Worm (Caenorhabditis elegans): ENCODE results near the gene srx-4.

Gene srx-4

DNA sequence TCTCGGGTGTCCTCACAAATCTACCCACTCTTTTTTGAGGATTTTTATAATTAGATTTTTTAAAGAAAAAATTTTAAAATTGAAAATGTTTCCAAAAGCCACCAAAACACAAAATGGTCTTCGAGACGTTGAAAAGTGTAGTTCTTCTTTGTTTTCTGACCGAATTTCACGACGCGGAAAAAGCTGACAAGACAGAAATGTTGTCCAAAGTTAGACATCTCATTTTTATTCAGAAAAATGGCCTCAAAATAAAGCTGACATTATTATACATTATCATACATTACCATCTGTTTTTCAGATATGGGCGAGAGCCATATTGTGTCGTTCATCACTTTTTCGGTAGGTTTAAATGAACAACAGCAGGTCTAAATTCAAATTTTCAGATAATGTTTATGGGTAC is 12.9 kb downstream of the srx-4 start, which contains the start of gene srx-22:
Gene srx-22 (plus strand): TSS at position 301 of the 400 bp plus-strand sequence.
- TF ChIP-seq hmbx-1 (tag; optimal IDR thresholded peaks at IDR 0.05) (no peak), F13C5.2 (tag; optimal IDR thresholded peaks at IDR 0.05) (no peak), ama-1 (optimal IDR thresholded peaks at IDR 0.05) (no peak), sea-1 (GFP tag; conservative IDR thresholded peaks at IDR 0.05) (no peak), B0310.2 (tag; optimal IDR thresholded peaks at IDR 0.05) (no peak)

DNA sequence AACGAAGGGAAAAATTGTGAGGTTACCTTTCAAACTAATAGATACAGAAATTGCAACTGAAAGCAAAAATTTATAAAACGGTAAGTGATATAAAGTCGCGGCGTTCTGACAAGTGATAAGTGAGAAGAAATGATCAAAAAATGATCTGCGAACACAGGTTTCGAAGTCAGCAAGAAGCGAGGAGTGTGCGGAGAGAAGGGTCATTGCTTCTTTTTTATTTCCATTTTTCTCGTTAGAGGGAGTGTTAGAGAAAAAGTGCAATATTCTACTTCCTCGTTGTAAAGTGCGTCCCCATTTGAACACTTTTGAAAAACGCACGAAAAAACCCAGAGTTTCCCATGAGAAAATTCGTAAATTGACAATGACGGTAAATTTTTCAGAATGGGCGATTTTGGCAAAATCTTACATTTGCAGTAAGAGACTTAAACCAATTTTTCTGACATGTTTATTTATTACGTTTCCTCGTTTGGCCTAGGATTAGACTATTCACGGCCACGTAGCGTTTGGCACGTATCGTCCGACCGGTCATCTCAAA is 16.0 kb downstream of the srx-4 start, which contains the start of the genes fbxa-72 and srx-21:
Gene fbxa-72 (minus strand): TSS at position 204 of the 535 bp plus-strand sequence.
Gene srx-21 (plus strand): TSS at position 485 of the 535 bp plus-strand sequence.
- no peak for TF ChIP-seq hnd-1 (tag; optimal IDR thresholded peaks at IDR 0.05)
- TF ChIP-seq pes-1 (GFP tag; IDR thresholded peaks at IDR 0.05), result no peak
- no peak for TF ChIP-seq tbx-37 (GFP tag; conservative IDR thresholded peaks at IDR 0.05)
- TF ChIP-seq tra-4 (tag; optimal IDR thresholded peaks at IDR 0.05), result no peak
- TF ChIP-seq ama-1 (optimal IDR thresholded peaks at IDR 0.05), result no peak

DNA sequence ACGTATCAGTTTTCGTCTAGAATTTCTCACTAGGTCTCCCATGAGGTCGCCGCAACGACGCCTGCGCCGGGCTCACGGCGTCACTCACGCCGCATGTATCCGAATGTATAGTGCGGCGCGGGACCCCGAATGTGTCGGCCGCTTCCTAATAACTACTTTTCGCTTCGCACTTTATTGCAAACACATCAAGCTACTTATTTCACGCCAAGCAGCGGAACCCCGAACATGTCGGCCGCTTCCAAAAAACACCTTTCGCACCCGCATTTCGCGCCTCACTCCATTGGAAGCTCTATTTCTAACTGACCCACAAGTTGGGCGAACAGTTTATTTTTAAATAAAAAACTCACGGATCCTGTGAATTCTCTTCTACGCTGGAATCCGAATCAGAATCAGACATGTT is 16.5 kb downstream of the srx-4 start:
- TF ChIP-seq flt-1 (GFP tag; IDR thresholded peaks at IDR 0.05), result no peak
- TF ChIP-seq tra-4 (tag; optimal IDR thresholded peaks at IDR 0.05), result no peak
- no peak for TF ChIP-seq tbx-11 (GFP tag; IDR thresholded peaks at IDR 0.05)
- no peak for TF ChIP-seq scrt-1 (GFP tag; IDR thresholded peaks at IDR 0.05)
- TF ChIP-seq aly-1 (tag; optimal IDR thresholded peaks at IDR 0.05), result no peak
- TF ChIP-seq ama-1 (optimal IDR thresholded peaks at IDR 0.05), result no peak
- no peak for TF ChIP-seq ceh-36 (tag; optimal IDR thresholded peaks at IDR 0.05)
- TF ChIP-seq F13C5.2 (tag; optimal IDR thresholded peaks at IDR 0.05), result no peak
- TF ChIP-seq B0310.2 (tag; optimal IDR thresholded peaks at IDR 0.05), result no peak
- no peak for TF ChIP-seq ets-7 (tag; optimal IDR thresholded peaks at IDR 0.05)
- no peak for TF ChIP-seq hmbx-1 (tag; optimal IDR thresholded peaks at IDR 0.05)
- TF ChIP-seq sea-1 (GFP tag; conservative IDR thresholded peaks at IDR 0.05), result no peak
- no peak for TF ChIP-seq ceh-13 (GFP tag; optimal IDR thresholded peaks at IDR 0.05)
- TF ChIP-seq tbx-37 (GFP tag; conservative IDR thresholded peaks at IDR 0.05), result no peak
- no peak for TF ChIP-seq pes-1 (GFP tag; IDR thresholded peaks at IDR 0.05)
- no peak for TF ChIP-seq hmg-4 (GFP tag; optimal IDR thresholded peaks at IDR 0.05)
- no peak for TF ChIP-seq hnd-1 (tag; optimal IDR thresholded peaks at IDR 0.05)

DNA sequence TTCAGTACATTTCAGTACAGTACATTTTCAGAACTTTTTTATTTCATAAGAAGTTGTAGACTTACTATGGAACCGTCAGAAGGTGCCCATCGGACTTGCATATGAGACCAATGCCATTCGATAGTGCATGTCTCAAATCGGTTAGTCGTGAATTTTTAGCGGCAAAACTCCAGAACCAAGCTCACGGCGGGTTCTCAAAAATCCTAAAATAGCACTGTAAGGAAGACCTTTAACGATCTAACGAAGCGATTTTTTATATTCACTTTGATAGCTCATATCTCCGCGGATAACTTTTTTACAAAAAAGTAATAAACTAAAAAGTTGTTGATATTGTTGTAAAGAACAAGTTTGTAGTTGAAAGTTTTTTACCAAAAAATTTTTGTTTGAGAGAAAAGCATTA is 18.4 kb downstream of the srx-4 start, which contains the start of gene sru-25:
Gene sru-25 (minus strand): TSS at position 101 of the 400 bp plus-strand sequence.
- TF ChIP-seq pes-1 (GFP tag; IDR thresholded peaks at IDR 0.05) (no peak), flt-1 (GFP tag; IDR thresholded peaks at IDR 0.05) (no peak), ceh-13 (GFP tag; optimal IDR thresholded peaks at IDR 0.05) (no peak), B0310.2 (tag; optimal IDR thresholded peaks at IDR 0.05) (no peak), tra-4 (tag; optimal IDR thresholded peaks at IDR 0.05) (no peak), hmg-4 (GFP tag; optimal IDR thresholded peaks at IDR 0.05) (no peak)

DNA sequence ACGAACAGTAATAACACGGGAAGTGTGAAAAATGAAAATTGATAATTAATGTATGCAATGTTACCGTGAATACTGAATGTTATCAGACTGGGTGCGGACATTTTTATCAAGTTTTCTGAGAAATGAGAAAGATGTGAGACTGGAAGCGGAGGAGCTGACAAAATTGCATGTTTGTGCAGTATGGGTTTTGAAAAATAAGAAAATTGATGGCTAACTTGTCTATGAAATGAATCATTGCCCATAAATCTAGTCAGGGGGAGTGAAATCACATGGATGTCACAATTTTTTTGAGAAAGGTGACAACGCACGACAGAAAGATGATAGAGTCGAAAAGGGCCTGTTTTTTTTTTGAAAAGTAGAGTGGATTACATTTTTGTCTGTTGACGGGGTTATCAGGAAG is 21.2 kb downstream of the srx-4 start, which contains the start of gene sru-24:
Gene sru-24 (minus strand): TSS at position 101 of the 400 bp plus-strand sequence.
- TF ChIP-seq scrt-1 (GFP tag; IDR thresholded peaks at IDR 0.05) (no peak), tbx-11 (GFP tag; IDR thresholded peaks at IDR 0.05) (no peak), flt-1 (GFP tag; IDR thresholded peaks at IDR 0.05) (no peak), ceh-13 (GFP tag; optimal IDR thresholded peaks at IDR 0.05) (no peak), ceh-36 (tag; optimal IDR thresholded peaks at IDR 0.05) (no peak), tbx-37 (GFP tag; conservative IDR thresholded peaks at IDR 0.05) (no peak), pes-1 (GFP tag; IDR thresholded peaks at IDR 0.05) (no peak), hmg-4 (GFP tag; optimal IDR thresholded peaks at IDR 0.05) (no peak), ets-7 (tag; optimal IDR thresholded peaks at IDR 0.05) (no peak), ama-1 (optimal IDR thresholded peaks at IDR 0.05) (no peak), B0310.2 (tag; optimal IDR thresholded peaks at IDR 0.05) (no peak), sea-1 (GFP tag; conservative IDR thresholded peaks at IDR 0.05) (no peak), hmbx-1 (tag; optimal IDR thresholded peaks at IDR 0.05) (no peak), hnd-1 (tag; optimal IDR thresholded peaks at IDR 0.05) (no peak), tra-4 (tag; optimal IDR thresholded peaks at IDR 0.05) (no peak), F13C5.2 (tag; optimal IDR thresholded peaks at IDR 0.05) (no peak), aly-1 (tag; optimal IDR thresholded peaks at IDR 0.05) (no peak)

DNA sequence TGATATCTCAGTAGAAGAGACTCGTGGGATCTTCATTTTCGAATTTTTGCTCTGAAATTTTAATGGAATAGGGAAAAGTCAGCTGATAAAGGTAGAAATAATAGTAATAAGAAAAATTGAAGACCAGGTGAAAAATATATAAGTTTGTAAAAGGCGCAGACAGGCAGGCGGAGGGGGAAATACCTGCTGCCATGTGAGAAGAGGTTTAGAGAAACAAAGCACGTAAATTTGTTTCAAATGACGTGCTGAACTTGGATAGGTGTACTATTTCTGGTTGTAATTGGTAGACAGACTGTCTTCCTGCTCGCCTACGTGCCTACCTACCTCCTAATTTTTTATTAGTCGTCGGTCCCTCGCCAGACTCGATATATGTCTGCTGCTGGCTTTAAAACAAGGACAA is 25.1 kb downstream of the srx-4 start, which contains the start of gene nhr-180:
Gene nhr-180 (minus strand): TSS at position 52 of the 400 bp plus-strand sequence.
- no peak for TF ChIP-seq aly-1 (tag; optimal IDR thresholded peaks at IDR 0.05)
- TF ChIP-seq B0310.2 (tag; optimal IDR thresholded peaks at IDR 0.05), result no peak
- TF ChIP-seq ceh-13 (GFP tag; optimal IDR thresholded peaks at IDR 0.05), result no peak
- TF ChIP-seq ets-7 (tag; optimal IDR thresholded peaks at IDR 0.05), result no peak
- no peak for TF ChIP-seq F13C5.2 (tag; optimal IDR thresholded peaks at IDR 0.05)
- TF ChIP-seq flt-1 (GFP tag; IDR thresholded peaks at IDR 0.05), result no peak
- no peak for TF ChIP-seq tra-4 (tag; optimal IDR thresholded peaks at IDR 0.05)

DNA sequence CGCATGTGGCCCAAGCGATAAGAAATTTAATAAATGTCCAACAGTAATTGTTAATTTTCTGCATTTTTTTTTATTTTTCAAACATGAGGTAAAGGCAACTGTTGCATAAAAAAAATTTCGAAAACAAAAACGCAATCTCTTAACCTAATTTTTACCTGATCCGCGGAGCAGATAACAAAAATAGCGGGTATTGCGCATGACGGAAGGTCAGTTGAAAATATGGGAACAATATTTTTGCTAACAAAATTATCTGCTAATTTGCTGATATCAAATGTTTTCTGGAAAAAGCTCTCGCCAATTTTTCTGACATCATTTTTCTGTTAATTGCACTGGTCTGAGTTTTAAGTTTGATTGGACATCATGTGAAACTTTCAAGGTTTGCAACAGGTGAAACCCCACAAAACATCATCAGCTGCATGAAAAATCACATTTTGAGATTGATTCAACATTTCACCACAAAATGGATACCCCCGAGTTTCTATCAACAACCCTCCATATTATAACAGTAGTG is 28.2 kb downstream of the srx-4 start, which contains the start of the genes F31F4.11 and srh-266:
Gene F31F4.11 (minus strand): TSS at position 101 of the 511 bp plus-strand sequence.
Gene srh-266 (plus strand): TSS at position 461 of the 511 bp plus-strand sequence.
- no peak for TF ChIP-seq ama-1 (optimal IDR thresholded peaks at IDR 0.05)
- TF ChIP-seq pes-1 (GFP tag; IDR thresholded peaks at IDR 0.05), result no peak
- no peak for TF ChIP-seq ceh-36 (tag; optimal IDR thresholded peaks at IDR 0.05)
- no peak for TF ChIP-seq hmg-4 (GFP tag; optimal IDR thresholded peaks at IDR 0.05)
- TF ChIP-seq ceh-13 (GFP tag; optimal IDR thresholded peaks at IDR 0.05), result no peak
- no peak for TF ChIP-seq ets-7 (tag; optimal IDR thresholded peaks at IDR 0.05)
- no peak for TF ChIP-seq aly-1 (tag; optimal IDR thresholded peaks at IDR 0.05)
- no peak for TF ChIP-seq flt-1 (GFP tag; IDR thresholded peaks at IDR 0.05)
- TF ChIP-seq tbx-37 (GFP tag; conservative IDR thresholded peaks at IDR 0.05), result no peak
- no peak for TF ChIP-seq scrt-1 (GFP tag; IDR thresholded peaks at IDR 0.05)
- TF ChIP-seq F13C5.2 (tag; optimal IDR thresholded peaks at IDR 0.05), result no peak

All from whole organism, early embryonic.